Fruit fly (Drosophila melanogaster) whole organism, embryonic: ENCODE data around the gene CG32318.
A peak's percentile ranks its signal among the peaks of the same experiment; 100 is the strongest.

Experiments used
- Aef1 ChIP-seq: fragments of 200-800 bp; sonication (Bioruptor generic); IDR thresholded peaks from 3 replicates; pipeline ENCODE4 v1.3.6; 2022; ENCODE audit warnings: missing biosample characterization, missing genetic modification characterization
- B-H2 ChIP-seq: fragments of 200-800 bp; sonication (Bioruptor generic); optimal IDR thresholded peaks from 2 replicates; lab custom pipeline; 2018; ENCODE audit warnings: missing biosample characterization, mild to moderate bottlenecking, missing genetic modification characterization
- Bdp1 ChIP-seq: fragments of 200-800 bp; sonication (Bioruptor generic); optimal IDR thresholded peaks from 3 replicates; lab custom pipeline; 2016; ENCODE audit warnings: missing biosample characterization, missing genetic modification characterization
- CG11504 ChIP-seq: fragments of 200-800 bp; sonication (Bioruptor generic); optimal IDR thresholded peaks from 3 replicates; lab custom pipeline; 2019; ENCODE audit warnings: missing biosample characterization, mild to moderate bottlenecking, missing genetic modification characterization, moderate library complexity
- CG12155 ChIP-seq: fragments of 200-800 bp; sonication (Bioruptor generic); optimal IDR thresholded peaks from 3 replicates; lab custom pipeline; 2016; ENCODE audit warnings: missing biosample characterization, missing genetic modification characterization
- CG14667 ChIP-seq: fragments of 200-800 bp; sonication (Bioruptor generic); IDR thresholded peaks from 2 replicates; pipeline ENCODE4 v1.3.6; 2022; ENCODE audit warnings: missing biosample characterization, missing genetic modification characterization
- CG15696 ChIP-seq: fragments of 200-800 bp; sonication (Bioruptor generic); optimal IDR thresholded peaks from 2 replicates; lab custom pipeline; 2019; ENCODE audit warnings: missing biosample characterization, mild to moderate bottlenecking, missing genetic modification characterization, moderate library complexity
- CG1647 ChIP-seq: fragments of 200-800 bp; sonication (Bioruptor generic); optimal IDR thresholded peaks from 3 replicates; lab custom pipeline; 2016; ENCODE audit warnings: missing biosample characterization, missing genetic modification characterization
- CG16815 ChIP-seq: fragments of 200-800 bp; sonication (Bioruptor generic); optimal IDR thresholded peaks from 3 replicates; lab custom pipeline; 2017; ENCODE audit warnings: missing biosample characterization, mild to moderate bottlenecking, missing genetic modification characterization
- CG16863 ChIP-seq: fragments of 200-800 bp; sonication (Bioruptor generic); optimal IDR thresholded peaks from 3 replicates; lab custom pipeline; 2016; ENCODE audit warnings: missing biosample characterization, missing genetic modification characterization
- CG2712 ChIP-seq: fragments of 200-800 bp; optimal IDR thresholded peaks from 3 replicates; lab custom pipeline; 2019; ENCODE audit warnings: missing biosample characterization, mild to moderate bottlenecking, missing genetic modification characterization, moderate library complexity
- CG3163 ChIP-seq: fragments of 200-800 bp; sonication (Bioruptor generic); optimal IDR thresholded peaks from 3 replicates; lab custom pipeline; 2016; ENCODE audit warnings: missing biosample characterization, missing genetic modification characterization
- CG7963 ChIP-seq: fragments of 200-800 bp; sonication (Bioruptor generic); IDR thresholded peaks from 3 replicates; pipeline ENCODE4 v1.3.6; 2022; ENCODE audit warnings: missing biosample characterization, missing genetic modification characterization; ENCODE audit not compliant: partially characterized antibody
- CG8388 ChIP-seq: fragments of 200-800 bp; sonication (Bioruptor generic); optimal IDR thresholded peaks from 2 replicates; lab custom pipeline; 2019; ENCODE audit warnings: missing biosample characterization, mild to moderate bottlenecking, missing genetic modification characterization, moderate library complexity
- CG8924 ChIP-seq: fragments of 200-800 bp; optimal IDR thresholded peaks from 3 replicates; lab custom pipeline; 2019; ENCODE audit warnings: missing biosample characterization, mild to moderate bottlenecking, missing genetic modification characterization, moderate library complexity
- CG9932 ChIP-seq: fragments of 200-800 bp; sonication (Bioruptor generic); IDR thresholded peaks from 2 replicates; pipeline ENCODE4 v1.3.6; 2022; ENCODE audit warnings: missing biosample characterization, missing genetic modification characterization
- CkIIα-i1 ChIP-seq: fragments of 200-800 bp; sonication (Bioruptor generic); IDR thresholded peaks from 2 replicates; pipeline ENCODE4 v1.3.6; 2022; ENCODE audit warnings: missing biosample characterization, missing genetic modification characterization
- Dip3 ChIP-seq: fragments of 200-800 bp; sonication (Bioruptor generic); optimal IDR thresholded peaks from 3 replicates; lab custom pipeline; 2016; ENCODE audit warnings: missing biosample characterization, missing genetic modification characterization
- Dp ChIP-seq: fragments of 200-800 bp; sonication (Bioruptor generic); optimal IDR thresholded peaks from 2 replicates; lab custom pipeline; 2018; ENCODE audit warnings: missing biosample characterization, mild to moderate bottlenecking, missing genetic modification characterization, moderate library complexity
- Eip74EF ChIP-seq, 2 experiments: fragments of 200-800 bp in 1 of 2; fragments of >200 bp in 1 of 2; sonication (Bioruptor generic) in 1 of 2; optimal IDR thresholded peaks; 2 replicates each; lab custom pipeline; 2017 to 2019; ENCODE audit warnings: missing biosample characterization in 2 of 2, missing genetic modification characterization in 2 of 2, mild to moderate bottlenecking in 1 of 2, moderate library complexity in 1 of 2
- Fer2 ChIP-seq: fragments of 200-800 bp; sonication (Bioruptor generic); optimal IDR thresholded peaks from 2 replicates; lab custom pipeline; 2018; ENCODE audit warnings: missing biosample characterization, mild to moderate bottlenecking, missing genetic modification characterization, moderate library complexity
- Hand ChIP-seq: fragments of 200-800 bp; sonication (Bioruptor generic); optimal IDR thresholded peaks from 2 replicates; lab custom pipeline; 2017; ENCODE audit warnings: mild to moderate bottlenecking, missing biosample characterization, missing genetic modification reagents, missing genetic modification characterization
- HmgD ChIP-seq: fragments of 200-800 bp; sonication (Bioruptor generic); optimal IDR thresholded peaks from 3 replicates; lab custom pipeline; 2016; ENCODE audit warnings: missing biosample characterization, missing genetic modification characterization
- Hmx ChIP-seq: fragments of 200-800 bp; sonication (Bioruptor generic); optimal IDR thresholded peaks from 2 replicates; lab custom pipeline; 2016; ENCODE audit warnings: missing biosample characterization, missing genetic modification characterization
- Nf-YC ChIP-seq: fragments of 200-800 bp; optimal IDR thresholded peaks from 3 replicates; lab custom pipeline; 2019; ENCODE audit warnings: missing biosample characterization, mild to moderate bottlenecking, missing genetic modification characterization, moderate library complexity
- ara ChIP-seq: fragments of 200-800 bp; sonication (Bioruptor generic); IDR thresholded peaks from 2 replicates; pipeline ENCODE4 v1.3.6; 2022; ENCODE audit warnings: missing biosample characterization, missing genetic modification characterization
- ato ChIP-seq: fragments of 200-800 bp; sonication (Bioruptor generic); IDR thresholded peaks from 2 replicates; pipeline ENCODE4 v1.3.6; 2022; ENCODE audit warnings: missing biosample characterization, missing genetic modification characterization; ENCODE audit not compliant: partially characterized antibody
- btn ChIP-seq: fragments of 200-800 bp; sonication (Bioruptor generic); optimal IDR thresholded peaks from 2 replicates; lab custom pipeline; 2016; ENCODE audit warnings: missing biosample characterization, missing genetic modification characterization
- cad ChIP-seq: fragments of >200 bp; optimal IDR thresholded peaks from 2 replicates; lab custom pipeline; 2017; ENCODE audit warnings: missing biosample characterization, missing genetic modification characterization
- crp ChIP-seq, 2 experiments: fragments of 200-800 bp; sonication (Bioruptor generic); optimal IDR thresholded peaks; 2 replicates in 1 of 2; 3 replicates in 1 of 2; lab custom pipeline; 2017; ENCODE audit warnings: missing biosample characterization in 2 of 2, missing genetic modification characterization in 2 of 2, mild to moderate bottlenecking in 1 of 2, moderate library complexity in 1 of 2
- dati ChIP-seq: fragments of 200-800 bp; sonication (Bioruptor generic); IDR thresholded peaks from 2 replicates; pipeline ENCODE4 v1.3.6; 2022; ENCODE audit warnings: missing biosample characterization, missing genetic modification characterization
- gsb-n ChIP-seq: fragments of 200-800 bp; sonication (Bioruptor generic); optimal IDR thresholded peaks from 3 replicates; lab custom pipeline; 2018; ENCODE audit warnings: missing biosample characterization, mild to moderate bottlenecking, missing genetic modification characterization
- hbn ChIP-seq: fragments of 200-800 bp; sonication (Bioruptor generic); IDR thresholded peaks from 2 replicates; pipeline ENCODE4 v1.3.6; 2022; ENCODE audit warnings: missing biosample characterization, missing genetic modification characterization; ENCODE audit not compliant: partially characterized antibody
- hkb ChIP-seq, 2 experiments: fragments of 200-800 bp in 1 of 2; fragments of >200 bp in 1 of 2; sonication (Bioruptor generic) in 1 of 2; IDR thresholded peaks in 1 of 2; optimal IDR thresholded peaks in 1 of 2; 2 replicates each; pipeline versions ENCODE4 v1.3.6 to Lab custom; 2017 to 2022; ENCODE audit warnings: missing biosample characterization in 1 of 2, missing genetic modification characterization in 1 of 2
- hth ChIP-seq: fragments of >200 bp; optimal IDR thresholded peaks from 2 replicates; lab custom pipeline; 2017; ENCODE audit warnings: inconsistent platforms
- kah ChIP-seq: fragments of 200-800 bp; sonication (Bioruptor generic); optimal IDR thresholded peaks from 2 replicates; lab custom pipeline; 2018; ENCODE audit warnings: missing biosample characterization, mild to moderate bottlenecking, missing genetic modification characterization
- lilli ChIP-seq: fragments of 200-800 bp; sonication (Bioruptor generic); optimal IDR thresholded peaks from 3 replicates; lab custom pipeline; 2016; ENCODE audit warnings: missing biosample characterization, missing genetic modification characterization
- lmd ChIP-seq: fragments of 200-800 bp; sonication (Bioruptor generic); IDR thresholded peaks from 2 replicates; pipeline ENCODE4 v1.3.6; 2022; ENCODE audit warnings: missing biosample characterization, missing genetic modification characterization
- org-1 ChIP-seq: fragments of 200-800 bp; sonication (Bioruptor generic); optimal IDR thresholded peaks from 2 replicates; lab custom pipeline; 2017; ENCODE audit warnings: missing biosample characterization, missing genetic modification characterization
- otp ChIP-seq: fragments of 200-800 bp; sonication (Bioruptor generic); IDR thresholded peaks from 3 replicates; pipeline ENCODE4, ENCODE4 v1.3.6; 2022; ENCODE audit warnings: missing biosample characterization, missing genetic modification characterization
- peb ChIP-seq: fragments of 200-800 bp; sonication (Bioruptor generic); IDR thresholded peaks from 2 replicates; pipeline ENCODE4 v1.3.6; 2022; ENCODE audit warnings: missing biosample characterization, missing genetic modification characterization
- salm ChIP-seq: fragments of 200-800 bp; sonication (Bioruptor generic); optimal IDR thresholded peaks from 2 replicates; lab custom pipeline; 2018; ENCODE audit warnings: missing biosample characterization, mild to moderate bottlenecking, missing genetic modification characterization
- sim ChIP-seq: fragments of 200-800 bp; sonication (Bioruptor generic); IDR thresholded peaks from 2 replicates; pipeline ENCODE4 v1.3.6; 2022; ENCODE audit warnings: missing biosample characterization, missing genetic modification characterization
- sob ChIP-seq: fragments of 200-800 bp; sonication (Bioruptor generic); IDR thresholded peaks from 2 replicates; pipeline ENCODE4 v1.3.6; 2022; ENCODE audit warnings: missing biosample characterization, missing genetic modification characterization
- tll ChIP-seq, 2 experiments: fragments of 200-800 bp in 1 of 2; fragments of >200 bp in 1 of 2; sonication (Bioruptor generic) in 1 of 2; optimal IDR thresholded peaks; 2 replicates each; lab custom pipeline; 2017 to 2019; ENCODE audit warnings: missing biosample characterization in 2 of 2, missing genetic modification characterization in 2 of 2, mild to moderate bottlenecking in 1 of 2, moderate library complexity in 1 of 2
- ttk ChIP-seq: fragments of 200-800 bp; sonication (Bioruptor generic); IDR thresholded peaks from 2 replicates; pipeline ENCODE4 v2.1.2; 2022; ENCODE audit warnings: missing biosample characterization, missing genetic modification characterization
- wek ChIP-seq: fragments of 200-800 bp; sonication (Bioruptor generic); optimal IDR thresholded peaks from 3 replicates; lab custom pipeline; 2018; ENCODE audit warnings: missing biosample characterization, mild to moderate bottlenecking, missing genetic modification characterization, moderate library complexity
- zf30C ChIP-seq: fragments of 200-800 bp; sonication (Bioruptor generic); optimal IDR thresholded peaks from 3 replicates; lab custom pipeline; 2018; ENCODE audit warnings: missing biosample characterization, mild to moderate bottlenecking, missing genetic modification characterization

Gene CG32318

DNA sequence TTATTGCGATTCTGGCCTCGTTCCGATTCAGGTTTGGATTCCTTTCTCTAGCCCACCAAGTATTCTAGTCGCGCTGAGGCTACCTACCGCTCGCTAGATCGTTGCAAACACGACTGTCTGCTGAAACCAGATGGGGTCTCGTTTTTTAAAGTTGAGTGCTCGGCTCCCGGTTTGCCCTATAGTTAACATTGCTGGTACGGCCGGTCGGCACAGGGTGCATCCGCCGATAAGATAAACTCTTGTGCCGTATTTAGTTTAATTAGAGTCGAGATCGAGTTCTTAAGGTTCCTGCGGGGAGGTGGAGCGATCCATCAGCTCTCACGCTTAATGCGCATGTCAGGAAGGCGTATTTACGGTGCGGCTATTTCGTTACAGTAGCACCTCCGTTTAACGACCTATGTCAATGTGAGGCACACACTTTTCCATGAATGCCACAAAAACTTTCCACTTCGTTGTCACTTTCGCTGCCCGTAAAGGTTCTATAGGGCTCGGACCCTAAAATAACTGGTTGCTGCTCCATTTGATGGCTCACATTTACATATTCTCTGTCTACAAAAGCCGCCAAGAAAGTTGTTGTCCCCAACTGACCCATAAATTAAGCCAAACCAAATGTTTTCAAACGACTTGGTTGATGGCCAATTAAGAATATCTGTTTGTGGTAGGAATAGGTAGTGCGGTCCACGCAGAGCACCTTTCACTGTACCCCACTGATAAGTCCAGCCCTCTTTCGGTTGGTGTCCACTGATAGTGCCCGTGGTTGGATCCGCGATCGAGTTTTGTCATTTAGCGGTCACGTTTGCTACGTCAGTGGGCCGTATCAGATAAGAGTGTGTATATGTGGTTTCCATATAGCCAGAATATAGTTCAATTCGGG lies 41.8 kb downstream of the CG32318 start, which contains the start of gene CG9119 (continued):
- TF ChIP-seq crp (GFP tag; optimal IDR thresholded peaks at IDR 0.05; lab: Kevin White, UChicago) (no peak), gsb-n (tag; lab: Kevin White, UChicago) (peak; percentile 66), Aef1 (GFP tag; lab: Robert Waterston, UW) (peak; percentile 69), hth (no peak), ttk (peak; percentile 34; the same call in 1 of the 2 replicates), CG12155 (peak; percentile 56), Hand (GFP tag; lab: Kevin White, UChicago) (peak; percentile 75), Dip3 (GFP tag; lab: Kevin White, UChicago) (peak; percentile 80), sim (GFP tag; lab: Robert Waterston, UW) (no peak), CG7963 (no peak), CG3163 (GFP tag; lab: Kevin White, UChicago) (peak; percentile 20), CkIIα-i1 (GFP tag; lab: Robert Waterston, UW) (no peak), lmd (peak; percentile 70), ato (GFP tag; lab: Robert Waterston, UW) (no peak), otp (no peak), CG14667 (GFP tag; lab: Robert Waterston, UW) (peak; percentile 47; the same call in 1 of the 2 replicates), btn (GFP tag; lab: Kevin White, UChicago) (peak; percentile 39), lilli (peak; percentile 72), B-H2 (GFP tag; lab: Kevin White, UChicago) (peak; percentile 19), HmgD (GFP tag; lab: Kevin White, UChicago) (no peak), CG16863 (peak; percentile 58), org-1 (GFP tag; lab: Kevin White, UChicago) (peak; percentile 80), CG16815 (peak; percentile 52), sob (GFP tag; lab: Robert Waterston, UW) (peak; percentile 38; the same call in 1 of the 2 replicates), tll (GFP tag; optimal IDR thresholded peaks at IDR 0.05; lab: Kevin White, UChicago) (no peak), hbn (GFP tag; lab: Robert Waterston, UW) (no peak), CG2712 (tag; lab: Kevin White, UChicago) (peak; percentile 66), hkb (optimal IDR thresholded peaks at IDR 0.05; lab: Kevin White, UChicago) (no peak), hkb (GFP tag; IDR thresholded peaks at IDR 0.05; lab: Robert Waterston, UW) (peak; percentile 59; the same call in 1 of the 2 replicates), CG8388 (GFP tag; lab: Kevin White, UChicago) (peak; percentile 44), Dp (GFP tag; lab: Kevin White, UChicago) (no peak), Fer2 (tag; lab: Kevin White, UChicago) (peak; percentile 12), Bdp1 (GFP tag; lab: Kevin White, UChicago) (peak; percentile 15), kah (GFP tag; lab: Kevin White, UChicago) (no peak), CG8924 (peak; percentile 68), zf30C (GFP tag; lab: Kevin White, UChicago) (no peak), Nf-YC (tag; lab: Kevin White, UChicago) (peak; percentile 54), cad (GFP tag; lab: Kevin White, UChicago) (no peak), ara (GFP tag; lab: Robert Waterston, UW) (0 out of 2 replicates have a peak, but pooled peaks have one; percentile 6), CG1647 (GFP tag; lab: Kevin White, UChicago) (no peak), dati (GFP tag; lab: Robert Waterston, UW) (no peak), salm (tag; lab: Kevin White, UChicago) (no peak), wek (peak; percentile 7), CG15696 (tag; lab: Kevin White, UChicago) (peak; percentile 12), CG11504 (tag; lab: Kevin White, UChicago) (peak; percentile 75), Hmx (GFP tag; lab: Kevin White, UChicago) (peak; percentile 15), CG9932 (GFP tag; lab: Robert Waterston, UW) (peak; percentile 56; the same call in 1 of the 2 replicates), Eip74EF (GFP tag; optimal IDR thresholded peaks at IDR 0.05; lab: Kevin White, UChicago) (peak in 1 of 2 experiments; percentile 45), peb (GFP tag; lab: Robert Waterston, UW) (0 out of 2 replicates have a peak, but pooled peaks have one; percentile 13)
